Worm (Caenorhabditis elegans) whole organism, L3 larva: Measurements from ENCODE around the gene M60.7.

Experiments
- nhr-77 ChIP-seq: fragments of 150-350 bp; optimal IDR thresholded peaks from 2 replicates; lab custom pipeline; 2014; ENCODE audit warnings: missing biosample characterization, missing genetic modification characterization
- unc-62 ChIP-seq: fragments of 150-350 bp; sonication (generic microtip); optimal IDR thresholded peaks from 4 replicates; lab custom pipeline; 2014; ENCODE audit warnings: missing biosample characterization, missing genetic modification reagents, missing genetic modification characterization
- ztf-11 ChIP-seq: fragments of 150-350 bp; optimal IDR thresholded peaks from 2 replicates; lab custom pipeline; 2014; ENCODE audit warnings: missing biosample characterization, missing genetic modification characterization
- ztf-4 ChIP-seq: fragments of 150-350 bp; optimal IDR thresholded peaks from 2 replicates; lab custom pipeline; 2014; ENCODE audit warnings: missing biosample characterization, missing genetic modification characterization

- TF ChIP-seq nhr-77 (no peak), ztf-4 (tag; lab: Kevin White, UChicago) (no peak), unc-62 (no peak), ztf-11 (no peak)
Observed at ce11 chrX:8229221-8229620, 31.8 kb downstream of the M60.7 start.
